Worm (Caenorhabditis elegans): ENCODE measurements around the gene cnc-4.

Gene cnc-4

ce11 chrV:1466949-1467348 is 20.0 kb downstream of the cnc-4 start:
- TF ChIP-seq lin-39 (tag; optimal IDR thresholded peaks at IDR 0.05) (no peak), mep-1 (tag; optimal IDR thresholded peaks at IDR 0.05) (peak; percentile 31), mdl-1 (tag; optimal IDR thresholded peaks at IDR 0.05) (peak in 1 of 2 experiments; percentile 65), tag-97 (GFP tag; IDR thresholded peaks at IDR 0.05) (no peak), nhr-237 (tag; optimal IDR thresholded peaks at IDR 0.05) (no peak), nhr-6 (tag; optimal IDR thresholded peaks at IDR 0.05) (peak; percentile 32), unc-62 (GFP tag; optimal IDR thresholded peaks at IDR 0.05 in 1 of 2) (peak in 1 of 2 experiments; percentile 38), unc-62 (tag; optimal IDR thresholded peaks at IDR 0.05) (no peak), dmd-6 (GFP tag; IDR thresholded peaks at IDR 0.05) (peak; percentile 50), unc-130 (GFP tag; optimal IDR thresholded peaks at IDR 0.05) (no peak), zfp-2 (tag; optimal IDR thresholded peaks at IDR 0.05) (no peak), daf-8 (GFP tag; IDR thresholded peaks at IDR 0.05) (no peak), zip-11 (GFP tag; IDR thresholded peaks at IDR 0.05) (no peak), nhr-42 (GFP tag; IDR thresholded peaks at IDR 0.05) (no peak), mes-2 (tag; optimal IDR thresholded peaks at IDR 0.05; ENCODE audit: poor library complexity, severe bottlenecking) (peak; percentile 57), ctbp-1 (GFP tag; IDR thresholded peaks at IDR 0.05) (no peak), nhr-28 (tag; optimal IDR thresholded peaks at IDR 0.05) (peak; percentile 36), F44E2.7 (GFP tag; IDR thresholded peaks at IDR 0.05) (no peak), dmd-9 (GFP tag; IDR thresholded peaks at IDR 0.05) (no peak), hlh-30 (tag; optimal IDR thresholded peaks at IDR 0.05; ENCODE audit: insufficient read depth) (peak; percentile 97), hmg-1.1 (GFP tag; IDR thresholded peaks at IDR 0.05) (peak; percentile 43; the same call in 1 of the 2 replicates), hlh-11 (tag; optimal IDR thresholded peaks at IDR 0.05) (peak; percentile 42), dve-1 (tag; optimal IDR thresholded peaks at IDR 0.05; ENCODE audit: insufficient read depth) (peak; percentile 43), ceh-32 (tag; optimal IDR thresholded peaks at IDR 0.05; ENCODE audit: poor library complexity) (no peak), ceh-44 (GFP tag; IDR thresholded peaks at IDR 0.05) (no peak), aly-2 (tag; optimal IDR thresholded peaks at IDR 0.05) (no peak), ztf-7 (tag; optimal IDR thresholded peaks at IDR 0.05) (no peak)

ce11 chrV:1467444-1467843 is 20.4 kb downstream of the cnc-4 start, which contains the start of gene gid-8:
Gene gid-8 (plus strand): TSS chrV:1467744.
- TF ChIP-seq aly-2 (tag; optimal IDR thresholded peaks at IDR 0.05) (no peak), unc-130 (GFP tag; optimal IDR thresholded peaks at IDR 0.05) (no peak), jun-1 (tag; optimal IDR thresholded peaks at IDR 0.05) (no peak), nhr-10 (tag; optimal IDR thresholded peaks at IDR 0.05) (no peak), F26F4.8 (GFP tag; conservative IDR thresholded peaks at IDR 0.05) (no peak), spr-3 (GFP tag; optimal IDR thresholded peaks at IDR 0.05) (no peak), ceh-62 (tag; optimal IDR thresholded peaks at IDR 0.05) (no peak), F10B5.3 (tag; optimal IDR thresholded peaks at IDR 0.05) (no peak), ZK546.5 (tag; optimal IDR thresholded peaks at IDR 0.05) (no peak)

- TF ChIP-seq aha-1 (tag) (peak; percentile 91), ceh-28 (tag; optimal IDR thresholded peaks at IDR 0.05) (no peak), aly-2 (tag; optimal IDR thresholded peaks at IDR 0.05) (no peak), hlh-11 (tag; optimal IDR thresholded peaks at IDR 0.05) (no peak)
These were observed 21.9 kb downstream of the cnc-4 start for ce11 chrV:1468905-1469304.

- peak; percentile 77 for TF ChIP-seq mes-2 (tag; optimal IDR thresholded peaks at IDR 0.05; ENCODE audit: poor library complexity, severe bottlenecking)
- TF ChIP-seq lsy-2 (tag; optimal IDR thresholded peaks at IDR 0.05): peak in 1 of 2 experiments; percentile 84
- TF ChIP-seq zip-11 (GFP tag; IDR thresholded peaks at IDR 0.05): no peak
- TF ChIP-seq lin-1 (GFP tag; IDR thresholded peaks at IDR 0.05): no peak
- TF ChIP-seq mxl-3 (GFP tag; optimal IDR thresholded peaks at IDR 0.05): no peak
- TF ChIP-seq F26F4.8 (GFP tag; conservative IDR thresholded peaks at IDR 0.05): no peak
- TF ChIP-seq F37D6.2 (tag; optimal IDR thresholded peaks at IDR 0.05): peak; percentile 18
- TF ChIP-seq nhr-11 (tag; optimal IDR thresholded peaks at IDR 0.05): peak; percentile 17
- no peak for TF ChIP-seq ceh-20 (GFP tag; IDR thresholded peaks at IDR 0.05)
- no peak for TF ChIP-seq unc-39 (tag; optimal IDR thresholded peaks at IDR 0.05)
- peak; percentile 53 for TF ChIP-seq nhr-6 (tag; optimal IDR thresholded peaks at IDR 0.05)
- no peak for TF ChIP-seq set-16 (GFP tag; IDR thresholded peaks at IDR 0.05)
- TF ChIP-seq dmd-9 (GFP tag; IDR thresholded peaks at IDR 0.05): no peak
- TF ChIP-seq lin-38 (GFP tag; IDR thresholded peaks at IDR 0.05): peak; percentile 95
- peak in 1 of 2 experiments; percentile 9 for TF ChIP-seq unc-62 (GFP tag; optimal IDR thresholded peaks at IDR 0.05 in 1 of 2)
- TF ChIP-seq unc-62 (tag; optimal IDR thresholded peaks at IDR 0.05): no peak
These were observed 24.3 kb downstream of the cnc-4 start for ce11 chrV:1471078-1471969.
